Worm (Caenorhabditis elegans): Measurements from ENCODE around the gene gna-1.

gna-1 gene

DNA sequence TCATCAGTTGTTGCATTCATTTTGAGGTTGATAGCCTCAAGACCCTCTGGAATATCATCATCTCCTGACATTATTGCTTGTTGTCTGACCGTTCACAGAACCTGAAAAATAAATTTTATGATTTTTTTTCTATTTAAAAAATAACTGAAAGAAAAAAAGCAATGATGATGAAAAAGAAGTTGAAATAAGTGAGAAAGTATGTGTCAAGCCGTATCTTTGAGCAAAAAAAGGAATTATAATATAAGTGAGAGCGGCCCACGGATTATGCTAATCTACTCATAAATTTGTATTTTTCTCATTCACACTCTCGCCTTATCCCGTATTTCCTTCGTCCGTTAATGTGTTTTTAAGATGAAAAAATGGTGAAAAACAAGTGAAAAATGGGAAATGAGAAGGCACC is 49.7 kb downstream of the gna-1 start, which contains the start of gene ric-4:
Gene ric-4, minus strand, starts transcription at position 101 of the 400 bp plus-strand sequence.
- TF ChIP-seq aptf-3 (GFP tag; IDR thresholded peaks at IDR 0.05) (no peak), mel-28 (tag; optimal IDR thresholded peaks at IDR 0.05; ENCODE audit: borderline replicate concordance) (no peak), F57C9.4 (tag; optimal IDR thresholded peaks at IDR 0.05) (no peak), ccch-3 (GFP tag; optimal IDR thresholded peaks at IDR 0.05) (no peak), ztf-26 (tag; optimal IDR thresholded peaks at IDR 0.05) (no peak), madf-3 (GFP tag; IDR thresholded peaks at IDR 0.05) (no peak), F37B4.10 (GFP tag; IDR thresholded peaks at IDR 0.05) (no peak), lsl-1 (GFP tag; optimal IDR thresholded peaks at IDR 0.05) (no peak), sea-2 (GFP tag; IDR thresholded peaks at IDR 0.05) (no peak), hmg-20 (GFP tag; IDR thresholded peaks at IDR 0.05) (no peak), hrde-1 (tag; optimal IDR thresholded peaks at IDR 0.05; ENCODE audit: borderline replicate concordance) (no peak), hmg-1.2 (GFP tag; IDR thresholded peaks at IDR 0.05) (no peak), let-607 (tag; optimal IDR thresholded peaks at IDR 0.05) (no peak), ztf-28 (GFP tag; IDR thresholded peaks at IDR 0.05) (no peak), dox-1 (GFP tag; IDR thresholded peaks at IDR 0.05) (no peak), ekl-4 (GFP tag; IDR thresholded peaks at IDR 0.05) (no peak), F23B12.7 (tag; optimal IDR thresholded peaks at IDR 0.05; ENCODE audit: insufficient read depth) (no peak), madf-6 (GFP tag; IDR thresholded peaks at IDR 0.05) (no peak)
